Fruit fly (Drosophila melanogaster) whole organism, wandering third instar larva: ENCODE results near the gene ova.

Source experiments
- dmrt93B ChIP-seq: fragments of 200-800 bp; sonication (Bioruptor generic); optimal IDR thresholded peaks from 2 replicates; lab custom pipeline; 2018; ENCODE audit warnings: missing biosample characterization, mild to moderate bottlenecking, missing genetic modification characterization
- fru ChIP-seq: fragments of 200-800 bp; sonication (Bioruptor generic); optimal IDR thresholded peaks from 3 replicates; lab custom pipeline; 2016; ENCODE audit warnings: missing biosample characterization, mild to moderate bottlenecking, missing genetic modification characterization

- TF ChIP-seq dmrt93B (GFP tag; lab: Kevin White, UChicago) (no peak), fru (GFP tag; lab: Kevin White, UChicago) (no peak)
Observed at dm6 chr2L:10261774-10262173, 30.3 kb upstream of the ova start.
